Fruit fly (Drosophila melanogaster) whole organism, embryonic: ENCODE measurements around the gene RPA1.

Experiments
- B-H1 ChIP-seq: fragments of 200-800 bp; sonication (Bioruptor generic); IDR thresholded peaks from 3 replicates; pipeline ENCODE4 v1.3.6; 2022; ENCODE audit warnings: missing biosample characterization, missing genetic modification characterization
- BEAF-32 ChIP-seq: fragments of 200-800 bp; sonication (Bioruptor generic); optimal IDR thresholded peaks from 3 replicates; lab custom pipeline; 2017; ENCODE audit warnings: missing biosample characterization, missing genetic modification characterization, mild to moderate bottlenecking, moderate library complexity, missing genetic modification reagents
- BtbVII ChIP-seq: fragments of 200-800 bp; sonication (Bioruptor generic); optimal IDR thresholded peaks from 3 replicates; lab custom pipeline; 2017; ENCODE audit warnings: missing biosample characterization, mild to moderate bottlenecking, missing genetic modification characterization
- Bteb2 ChIP-seq: fragments of 200-800 bp; sonication (Bioruptor generic); optimal IDR thresholded peaks from 2 replicates; lab custom pipeline; 2016; ENCODE audit warnings: missing biosample characterization, missing genetic modification characterization
- CG10147 ChIP-seq: fragments of 200-800 bp; sonication (Bioruptor generic); optimal IDR thresholded peaks from 2 replicates; lab custom pipeline; 2019; ENCODE audit warnings: missing biosample characterization, mild to moderate bottlenecking, missing genetic modification characterization, moderate library complexity
- CG12942 ChIP-seq: fragments of 200-800 bp; sonication (Bioruptor generic); optimal IDR thresholded peaks from 3 replicates; lab custom pipeline; 2016; ENCODE audit warnings: missing biosample characterization, missing genetic modification characterization
- CG14441 ChIP-seq: fragments of 200-800 bp; sonication (Bioruptor generic); IDR thresholded peaks from 2 replicates; pipeline ENCODE4 v1.3.6; 2022; ENCODE audit warnings: missing biosample characterization, missing genetic modification characterization
- CG1529 ChIP-seq: fragments of 200-800 bp; sonication (Bioruptor generic); optimal IDR thresholded peaks from 3 replicates; lab custom pipeline; 2018; ENCODE audit warnings: missing biosample characterization, missing genetic modification characterization
- CG17186 ChIP-seq: fragments of 200-800 bp; sonication (Bioruptor generic); optimal IDR thresholded peaks from 3 replicates; lab custom pipeline; 2017; ENCODE audit warnings: missing biosample characterization, missing genetic modification reagents, missing genetic modification characterization
- CG17385 ChIP-seq: fragments of 200-800 bp; sonication (Bioruptor generic); optimal IDR thresholded peaks from 3 replicates; lab custom pipeline; 2018; ENCODE audit warnings: missing biosample characterization, mild to moderate bottlenecking, missing genetic modification characterization
- CG17912 ChIP-seq: fragments of 200-800 bp; sonication (Bioruptor generic); optimal IDR thresholded peaks from 2 replicates; lab custom pipeline; 2018; ENCODE audit warnings: missing biosample characterization, mild to moderate bottlenecking, missing genetic modification characterization
- CG2202 ChIP-seq: fragments of 200-800 bp; sonication (Bioruptor generic); optimal IDR thresholded peaks from 2 replicates; lab custom pipeline; 2018; ENCODE audit warnings: missing biosample characterization, mild to moderate bottlenecking, missing genetic modification characterization
- CG31224 ChIP-seq: fragments of 200-800 bp; sonication (Bioruptor generic); IDR thresholded peaks from 2 replicates; pipeline ENCODE4 v1.3.6; 2022; ENCODE audit warnings: missing biosample characterization, missing genetic modification characterization
- CG32767 ChIP-seq: fragments of 200-800 bp; sonication (Bioruptor generic); IDR thresholded peaks from 2 replicates; pipeline ENCODE4 v1.3.6; 2022; ENCODE audit warnings: missing biosample characterization, missing genetic modification characterization
- CG32772 ChIP-seq: fragments of 200-800 bp; sonication (Bioruptor generic); IDR thresholded peaks from 2 replicates; pipeline ENCODE4 v1.3.6; 2022; ENCODE audit warnings: missing biosample characterization, missing genetic modification characterization
- CG6854 ChIP-seq: fragments of 200-800 bp; sonication (Bioruptor generic); optimal IDR thresholded peaks from 3 replicates; lab custom pipeline; 2017; ENCODE audit warnings: missing biosample characterization, mild to moderate bottlenecking, missing genetic modification characterization
- CG7271 ChIP-seq: fragments of 200-800 bp; sonication (Bioruptor generic); optimal IDR thresholded peaks from 2 replicates; lab custom pipeline; 2018; ENCODE audit warnings: missing biosample characterization, mild to moderate bottlenecking, missing genetic modification characterization, moderate library complexity
- CG8944 ChIP-seq: fragments of 200-800 bp; sonication (Bioruptor generic); optimal IDR thresholded peaks from 3 replicates; lab custom pipeline; 2016; ENCODE audit warnings: missing biosample characterization, missing genetic modification characterization
- D19A ChIP-seq: fragments of 200-800 bp; optimal IDR thresholded peaks from 3 replicates; lab custom pipeline; 2019; ENCODE audit warnings: missing biosample characterization, mild to moderate bottlenecking, missing genetic modification characterization, moderate library complexity
- Dek ChIP-seq: fragments of 200-800 bp; sonication (Bioruptor generic); optimal IDR thresholded peaks from 3 replicates; lab custom pipeline; 2019; ENCODE audit warnings: missing biosample characterization, mild to moderate bottlenecking, missing genetic modification characterization, moderate library complexity
- Gug ChIP-seq: fragments of 200-800 bp; sonication (Bioruptor generic); IDR thresholded peaks from 4 replicates; pipeline ENCODE4 v1.3.6; 2022; ENCODE audit warnings: missing biosample characterization, missing genetic modification characterization
- H2.0 ChIP-seq: fragments of 200-800 bp; sonication (Bioruptor generic); IDR thresholded peaks from 2 replicates; pipeline ENCODE4 v1.3.6; 2022; ENCODE audit warnings: missing biosample characterization, missing genetic modification characterization
- Hr3 ChIP-seq: fragments of 200-800 bp; sonication (Bioruptor generic); optimal IDR thresholded peaks from 3 replicates; lab custom pipeline; 2016; ENCODE audit warnings: missing biosample characterization, missing genetic modification characterization
- Lpt ChIP-seq: fragments of >200 bp; optimal IDR thresholded peaks from 2 replicates; lab custom pipeline; 2018; ENCODE audit warnings: missing biosample characterization, missing genetic modification characterization
- NK7.1 ChIP-seq: fragments of 200-800 bp; sonication (Bioruptor generic); optimal IDR thresholded peaks from 3 replicates; lab custom pipeline; 2016; ENCODE audit warnings: missing biosample characterization, missing genetic modification characterization
- Optix ChIP-seq: fragments of 200-800 bp; sonication (Bioruptor generic); IDR thresholded peaks from 3 replicates; pipeline ENCODE4 v1.3.6; 2022; ENCODE audit warnings: missing biosample characterization, missing genetic modification characterization
- Pdp1 ChIP-seq, 2 experiments: fragments of 200-800 bp; sonication (Bioruptor generic); optimal IDR thresholded peaks; 3 replicates each; lab custom pipeline; 2016; ENCODE audit warnings: missing biosample characterization in 2 of 2, missing genetic modification characterization in 2 of 2, mild to moderate bottlenecking in 1 of 2, moderate library complexity in 1 of 2
- Ravus ChIP-seq: fragments of 200-800 bp; sonication (Bioruptor generic); IDR thresholded peaks from 2 replicates; pipeline ENCODE4 v1.3.6; 2022; ENCODE audit warnings: missing biosample characterization, missing genetic modification characterization
- Usf ChIP-seq: fragments of 200-800 bp; sonication (Bioruptor generic); optimal IDR thresholded peaks from 2 replicates; lab custom pipeline; 2017; ENCODE audit warnings: missing genotype, missing biosample characterization, missing genetic modification characterization
- al ChIP-seq: fragments of 200-800 bp; sonication (Bioruptor generic); IDR thresholded peaks from 2 replicates; pipeline ENCODE4 v1.3.6; 2022; ENCODE audit warnings: missing biosample characterization, missing genetic modification characterization
- cato ChIP-seq: fragments of 200-800 bp; sonication (Bioruptor generic); optimal IDR thresholded peaks from 2 replicates; lab custom pipeline; 2016; ENCODE audit warnings: missing biosample characterization, missing genetic modification characterization, borderline replicate concordance
- crp ChIP-seq, 2 experiments: fragments of 200-800 bp; sonication (Bioruptor generic); optimal IDR thresholded peaks; 2 replicates in 1 of 2; 3 replicates in 1 of 2; lab custom pipeline; 2017; ENCODE audit warnings: missing biosample characterization in 2 of 2, missing genetic modification characterization in 2 of 2, mild to moderate bottlenecking in 1 of 2, moderate library complexity in 1 of 2
- da ChIP-seq: fragments of 200-800 bp; sonication (Bioruptor generic); optimal IDR thresholded peaks from 2 replicates; lab custom pipeline; 2016; ENCODE audit warnings: missing biosample characterization, missing genetic modification characterization
- danr ChIP-seq: fragments of 200-800 bp; sonication (Bioruptor generic); IDR thresholded peaks from 2 replicates; pipeline ENCODE4 v1.3.6; 2022; ENCODE audit warnings: missing biosample characterization, missing genetic modification characterization
- fd3F ChIP-seq: fragments of 200-800 bp; sonication (Bioruptor generic); optimal IDR thresholded peaks from 2 replicates; lab custom pipeline; 2018; ENCODE audit warnings: missing biosample characterization, mild to moderate bottlenecking, missing genetic modification characterization, moderate library complexity
- gce ChIP-seq: fragments of 200-800 bp; sonication (Bioruptor generic); IDR thresholded peaks from 3 replicates; pipeline ENCODE4 v1.3.6; 2022; ENCODE audit warnings: missing biosample characterization, missing genetic modification characterization
- gfzf ChIP-seq: fragments of 200-800 bp; sonication (Bioruptor generic); optimal IDR thresholded peaks from 2 replicates; lab custom pipeline; 2016; ENCODE audit warnings: missing biosample characterization, mild to moderate bottlenecking, missing genetic modification characterization, moderate library complexity
- ham ChIP-seq: fragments of 200-800 bp; sonication (Bioruptor generic); IDR thresholded peaks from 2 replicates; pipeline ENCODE4 v1.3.6; 2022; ENCODE audit warnings: missing biosample characterization, missing genetic modification characterization
- hb ChIP-seq: fragments of 200-800 bp; sonication (Bioruptor generic); IDR thresholded peaks from 3 replicates; pipeline ENCODE4 v1.3.6; 2022; ENCODE audit warnings: missing biosample characterization, missing genetic modification characterization; ENCODE audit not compliant: partially characterized antibody
- ken ChIP-seq: fragments of 200-800 bp; sonication (Bioruptor generic); IDR thresholded peaks from 3 replicates; pipeline ENCODE4 v1.3.6; 2022; ENCODE audit warnings: missing biosample characterization, missing genetic modification characterization
- kni ChIP-seq: fragments of 200-800 bp; sonication (Bioruptor generic); optimal IDR thresholded peaks from 3 replicates; lab custom pipeline; 2017; ENCODE audit warnings: mild to moderate bottlenecking, missing biosample characterization, missing genetic modification reagents, missing genetic modification characterization
- lmd ChIP-seq: fragments of 200-800 bp; sonication (Bioruptor generic); IDR thresholded peaks from 2 replicates; pipeline ENCODE4 v1.3.6; 2022; ENCODE audit warnings: missing biosample characterization, missing genetic modification characterization
- mld ChIP-seq: fragments of 200-800 bp; sonication (Bioruptor generic); IDR thresholded peaks from 3 replicates; pipeline ENCODE4 v1.3.6; 2022; ENCODE audit warnings: missing biosample characterization, missing genetic modification characterization; ENCODE audit not compliant: partially characterized antibody
- phol ChIP-seq: fragments of 200-800 bp; sonication (Bioruptor generic); optimal IDR thresholded peaks from 3 replicates; lab custom pipeline; 2018; ENCODE audit warnings: missing biosample characterization, mild to moderate bottlenecking, missing genetic modification characterization, moderate library complexity
- pzg ChIP-seq: fragments of 200-800 bp; sonication (Bioruptor generic); optimal IDR thresholded peaks from 3 replicates; lab custom pipeline; 2018; ENCODE audit warnings: missing biosample characterization, mild to moderate bottlenecking, missing genetic modification characterization, moderate library complexity
- sc ChIP-seq, 3 experiments: fragments of >200 bp in 2 of 3; fragments of 200-800 bp in 1 of 3; sonication (Bioruptor generic) in 1 of 3; optimal IDR thresholded peaks; 2 replicates in 2 of 3; 3 replicates in 1 of 3; lab custom pipeline; 2017; ENCODE audit warnings: mild to moderate bottlenecking in 1 of 3, missing biosample characterization in 1 of 3, missing genetic modification characterization in 1 of 3, missing genetic modification reagents in 1 of 3
- sug ChIP-seq: fragments of 200-800 bp; optimal IDR thresholded peaks from 2 replicates; lab custom pipeline; 2019; ENCODE audit warnings: missing biosample characterization, mild to moderate bottlenecking, missing genetic modification characterization, moderate library complexity
- tio ChIP-seq: fragments of 200-800 bp; sonication (Bioruptor generic); optimal IDR thresholded peaks from 2 replicates; lab custom pipeline; 2017; ENCODE audit warnings: missing biosample characterization, missing genetic modification characterization, inconsistent platforms
- tx ChIP-seq: fragments of 200-800 bp; sonication (Bioruptor generic); optimal IDR thresholded peaks from 2 replicates; lab custom pipeline; 2016; ENCODE audit warnings: missing biosample characterization, missing genetic modification characterization

RPA1 gene

DNA sequence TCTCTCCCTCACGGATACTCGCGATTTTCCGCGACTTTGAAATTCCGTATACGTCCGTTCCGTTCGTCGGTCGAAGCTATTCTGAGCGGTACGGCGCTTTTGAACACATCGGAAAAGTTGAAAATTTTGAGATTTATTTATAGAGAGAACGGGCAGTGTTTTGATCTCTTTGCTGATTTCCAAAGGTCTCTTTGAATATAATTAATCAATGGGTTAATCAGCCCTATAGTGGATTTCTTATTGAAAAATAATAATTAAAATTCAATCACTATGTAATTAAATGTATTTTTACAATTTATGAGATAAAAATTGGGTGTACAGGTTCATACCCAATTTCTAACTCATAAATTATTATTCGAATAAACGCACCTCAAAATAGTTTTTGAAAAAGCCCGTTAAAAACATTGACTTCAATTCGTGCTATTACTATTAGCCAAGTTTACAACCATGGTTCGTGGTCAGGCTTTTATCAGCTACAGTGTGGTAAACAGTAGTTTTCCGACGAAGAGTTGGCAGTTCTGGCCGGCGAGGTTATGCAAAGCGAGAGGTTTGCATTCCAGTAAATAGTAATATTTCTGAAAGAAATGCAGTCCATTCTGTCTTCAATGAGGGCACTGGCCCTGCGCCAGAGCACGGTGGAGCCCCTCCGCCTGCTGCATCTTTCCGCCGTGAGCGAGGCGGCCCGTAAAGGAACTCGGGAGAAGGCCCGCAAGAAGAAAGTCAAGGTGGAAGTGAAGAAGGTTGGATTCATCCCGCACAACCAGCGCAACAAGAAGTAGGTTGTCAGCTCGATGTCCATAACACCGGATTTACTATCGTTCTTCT lies 36.9 kb upstream of the RPA1 start, which contains the start of the genes CG9626 and mRpL1 (continued):
- peak in 1 of 2 experiments; percentile 16 for TF ChIP-seq crp (GFP tag; optimal IDR thresholded peaks at IDR 0.05; lab: Kevin White, UChicago)
- no peak for TF ChIP-seq B-H1
- 0 out of 2 replicates have a peak, but pooled peaks have one; percentile 12 for TF ChIP-seq lmd (GFP tag; lab: Robert Waterston, UW)
- no peak for TF ChIP-seq CG8944 (GFP tag; lab: Kevin White, UChicago)
- no peak for TF ChIP-seq al (GFP tag; lab: Robert Waterston, UW)
- TF ChIP-seq CG10147 (GFP tag; lab: Kevin White, UChicago) = no peak
- TF ChIP-seq gfzf (GFP tag; lab: Kevin White, UChicago) = peak; percentile 63
- TF ChIP-seq CG1529 (GFP tag; lab: Kevin White, UChicago) = no peak
- no peak for TF ChIP-seq gce (GFP tag; lab: Robert Waterston, UW)
- no peak for TF ChIP-seq CG32772 (GFP tag; lab: Robert Waterston, UW)
- TF ChIP-seq kni (GFP tag; lab: Kevin White, UChicago) = no peak
- TF ChIP-seq CG7271 (tag; lab: Kevin White, UChicago) = no peak
- TF ChIP-seq tio (GFP tag; lab: Kevin White, UChicago) = no peak
- no peak for TF ChIP-seq CG12942
- peak; percentile 90 for TF ChIP-seq pzg (GFP tag; lab: Kevin White, UChicago)
- peak; percentile 46 for TF ChIP-seq sug
- TF ChIP-seq CG17186 (GFP tag; lab: Kevin White, UChicago) = peak; percentile 64
- no peak for TF ChIP-seq CG31224 (GFP tag; lab: Robert Waterston, UW)
- no peak for TF ChIP-seq Usf (GFP tag; lab: Kevin White, UChicago)
- no peak for TF ChIP-seq CG17385 (GFP tag; lab: Kevin White, UChicago)
- no peak for TF ChIP-seq tx (GFP tag; lab: Kevin White, UChicago)
- TF ChIP-seq Lpt (GFP tag; lab: Kevin White, UChicago) = no peak
- peak; percentile 22 for TF ChIP-seq CG17912 (GFP tag; lab: Kevin White, UChicago)
- no peak for TF ChIP-seq danr (GFP tag; lab: Robert Waterston, UW)
- no peak for TF ChIP-seq D19A (tag; lab: Kevin White, UChicago)
- TF ChIP-seq Dek = peak; percentile 24
- TF ChIP-seq BEAF-32 (GFP tag; lab: Kevin White, UChicago) = peak; percentile 58
- TF ChIP-seq CG2202 = no peak
- no peak for TF ChIP-seq fd3F (GFP tag; lab: Kevin White, UChicago)
- TF ChIP-seq ken (GFP tag; lab: Robert Waterston, UW) = peak; percentile 41; the same call in 1 of the 3 replicates
- no peak for TF ChIP-seq CG14441 (GFP tag; lab: Robert Waterston, UW)
- TF ChIP-seq Optix (GFP tag; lab: Robert Waterston, UW) = no peak
- no peak for TF ChIP-seq sc (optimal IDR thresholded peaks at IDR 0.05; lab: Kevin White, UChicago)
- no peak for TF ChIP-seq sc (GFP tag; optimal IDR thresholded peaks at IDR 0.05; lab: Kevin White, UChicago)
- TF ChIP-seq CG32767 (GFP tag; lab: Robert Waterston, UW) = no peak
- TF ChIP-seq NK7.1 (GFP tag; lab: Kevin White, UChicago) = no peak
- no peak for TF ChIP-seq H2.0 (GFP tag; lab: Robert Waterston, UW)
- TF ChIP-seq ham (GFP tag; lab: Robert Waterston, UW) = no peak
- TF ChIP-seq hb (GFP tag; lab: Robert Waterston, UW) = no peak
- TF ChIP-seq Hr3 = no peak
- TF ChIP-seq mld (GFP tag; lab: Robert Waterston, UW) = no peak
- TF ChIP-seq Pdp1 (GFP tag; optimal IDR thresholded peaks at IDR 0.05; lab: Kevin White, UChicago) = peak in 1 of 2 experiments; percentile 100
- no peak for TF ChIP-seq BtbVII (GFP tag; lab: Kevin White, UChicago)
- no peak for TF ChIP-seq CG6854 (GFP tag; lab: Kevin White, UChicago)
- no peak for TF ChIP-seq Ravus
- no peak for TF ChIP-seq Bteb2
- no peak for TF ChIP-seq Gug
- peak; percentile 47 for TF ChIP-seq phol (tag; lab: Kevin White, UChicago)
- TF ChIP-seq cato (GFP tag; lab: Kevin White, UChicago) = no peak
- TF ChIP-seq da (GFP tag; lab: Kevin White, UChicago) = no peak
